Fruit fly (Drosophila melanogaster) whole organism: ENCODE measurements around the gene Ugt37E1.

ENCODE experiments used
- CG8478 ChIP-seq: fragments of >200 bp; optimal IDR thresholded peaks from 2 replicates; lab custom pipeline; 2018; ENCODE audit warnings: inconsistent platforms
- Dll ChIP-seq: fragments of >200 bp; optimal IDR thresholded peaks from 2 replicates; lab custom pipeline; 2017
- EcR ChIP-seq, 2 experiments: fragments of >200 bp; optimal IDR thresholded peaks; 2 replicates each; lab custom pipeline; 2017; ENCODE audit warnings: missing biosample characterization in 2 of 2, missing genetic modification characterization in 2 of 2, missing genetic modification reagents in 2 of 2
- pan ChIP-seq: fragments of >200 bp; optimal IDR thresholded peaks from 2 replicates; lab custom pipeline; 2017
- psq ChIP-seq: fragments of >200 bp; optimal IDR thresholded peaks from 2 replicates; lab custom pipeline; 2017
- usp ChIP-seq: fragments of >200 bp; optimal IDR thresholded peaks from 2 replicates; lab custom pipeline; 2017; ENCODE audit warnings: missing biosample characterization, missing genetic modification characterization, mixed read lengths

dm6 chr2L:16766070-16766752 lies 30.2 kb upstream of the Ugt37E1 start, which contains the start of gene Mhc:
- no peak for TF ChIP-seq CG8478 (lab: Kevin White, UChicago)
- TF ChIP-seq psq (lab: Kevin White, UChicago), result no peak
- TF ChIP-seq usp (GFP tag; lab: Kevin White, UChicago), result no peak
- TF ChIP-seq Dll (lab: Kevin White, UChicago), result no peak
- TF ChIP-seq pan (lab: Kevin White, UChicago), result no peak
- no peak for TF ChIP-seq EcR (GFP tag; optimal IDR thresholded peaks at IDR 0.05; lab: Kevin White, UChicago)
